Worm (Caenorhabditis elegans) whole organism, early embryonic: ENCODE results near the gene acl-6.

ENCODE experiments used
- F13C5.2 ChIP-seq: sonication (generic microtip); optimal IDR thresholded peaks from 2 replicates; lab custom pipeline; 2017; ENCODE audit warnings: mild to moderate bottlenecking, missing genetic modification characterization, inconsistent platforms, missing compliant biosample characterization
- aly-1 ChIP-seq: sonication (generic microtip); optimal IDR thresholded peaks from 2 replicates; lab custom pipeline; 2016; ENCODE audit warnings: missing genetic modification characterization, missing compliant biosample characterization
- ama-1 ChIP-seq: fragments of 150-350 bp; optimal IDR thresholded peaks from 2 replicates; lab custom pipeline; 2014
- ceh-36 ChIP-seq: sonication (generic microtip); optimal IDR thresholded peaks from 2 replicates; lab custom pipeline; 2016; ENCODE audit warnings: missing genetic modification characterization, inconsistent platforms, missing compliant biosample characterization

DNA sequence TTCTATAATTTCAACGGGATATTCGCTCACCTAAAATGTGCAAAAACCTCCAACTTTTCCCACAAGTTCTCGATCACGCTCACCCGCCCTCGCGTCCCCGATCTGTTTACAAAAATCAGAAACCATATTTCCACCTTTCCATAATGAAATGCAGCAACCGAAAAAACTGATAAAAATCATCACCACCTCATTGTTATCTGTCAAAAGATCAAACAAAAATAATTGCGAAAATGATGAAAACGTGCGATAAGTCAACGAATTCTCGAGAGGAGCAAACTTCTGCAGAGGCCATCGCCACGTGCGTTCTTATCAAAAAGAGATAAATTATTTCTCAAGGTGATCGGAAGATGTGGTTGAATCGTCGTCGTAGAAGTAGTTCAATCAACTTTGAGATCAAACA, 8.2 kb upstream of the acl-6 start:
- TF ChIP-seq ama-1 = no peak
- no peak for TF ChIP-seq aly-1 (tag; lab: Kevin White, UChicago)
- no peak for TF ChIP-seq ceh-36 (tag; lab: Kevin White, UChicago)
- no peak for TF ChIP-seq F13C5.2 (tag; lab: Kevin White, UChicago)
